Fruit fly (Drosophila melanogaster) whole organism, embryonic: Measurements from ENCODE around the gene Fie.

Experiments used
- Adf1 ChIP-seq: fragments of 200-800 bp; sonication (Bioruptor generic); IDR thresholded peaks from 2 replicates; pipeline ENCODE4 v1.3.6; 2022; ENCODE audit warnings: missing biosample characterization, missing genetic modification characterization
- Aef1 ChIP-seq: fragments of 200-800 bp; sonication (Bioruptor generic); IDR thresholded peaks from 3 replicates; pipeline ENCODE4 v1.3.6; 2022; ENCODE audit warnings: missing biosample characterization, missing genetic modification characterization
- BtbVII ChIP-seq: fragments of 200-800 bp; sonication (Bioruptor generic); optimal IDR thresholded peaks from 3 replicates; lab custom pipeline; 2017; ENCODE audit warnings: missing biosample characterization, mild to moderate bottlenecking, missing genetic modification characterization
- CG10366 ChIP-seq: fragments of 200-800 bp; sonication (Bioruptor generic); IDR thresholded peaks from 2 replicates; pipeline ENCODE4 v1.3.6; 2022; ENCODE audit warnings: missing biosample characterization, missing genetic modification characterization
- CG1233 ChIP-seq: fragments of 200-800 bp; sonication (Bioruptor generic); optimal IDR thresholded peaks from 4 replicates; lab custom pipeline; 2018; ENCODE audit warnings: missing biosample characterization, mild to moderate bottlenecking, missing genetic modification characterization
- CG12769 ChIP-seq: fragments of 200-800 bp; sonication (Bioruptor generic); optimal IDR thresholded peaks from 2 replicates; lab custom pipeline; 2019; ENCODE audit warnings: missing biosample characterization, mild to moderate bottlenecking, missing genetic modification characterization, moderate library complexity
- CG13424 ChIP-seq: fragments of 200-800 bp; sonication (Bioruptor generic); optimal IDR thresholded peaks from 2 replicates; lab custom pipeline; 2019; ENCODE audit warnings: missing biosample characterization, mild to moderate bottlenecking, missing genetic modification characterization, moderate library complexity
- CG13775 ChIP-seq: fragments of 200-800 bp; sonication (Bioruptor generic); optimal IDR thresholded peaks from 3 replicates; lab custom pipeline; 2017; ENCODE audit warnings: missing biosample characterization, mild to moderate bottlenecking, missing genetic modification characterization
- CG14050 ChIP-seq: fragments of 200-800 bp; sonication (Bioruptor generic); IDR thresholded peaks from 3 replicates; pipeline ENCODE4 v1.3.6; 2022; ENCODE audit warnings: missing biosample characterization, missing genetic modification characterization
- CG1529 ChIP-seq: fragments of 200-800 bp; sonication (Bioruptor generic); optimal IDR thresholded peaks from 3 replicates; lab custom pipeline; 2018; ENCODE audit warnings: missing biosample characterization, missing genetic modification characterization
- CG15479 ChIP-seq: fragments of 200-800 bp; sonication (Bioruptor generic); optimal IDR thresholded peaks from 3 replicates; lab custom pipeline; 2019; ENCODE audit warnings: missing biosample characterization, mild to moderate bottlenecking, missing genetic modification characterization, moderate library complexity
- CG2120 ChIP-seq: fragments of 200-800 bp; sonication (Bioruptor generic); optimal IDR thresholded peaks from 3 replicates; lab custom pipeline; 2016; ENCODE audit warnings: missing biosample characterization, missing genetic modification characterization
- CG34376 ChIP-seq: fragments of 200-800 bp; sonication (Bioruptor generic); optimal IDR thresholded peaks from 2 replicates; lab custom pipeline; 2018; ENCODE audit warnings: missing biosample characterization, mild to moderate bottlenecking, missing genetic modification characterization
- CG4730 ChIP-seq: fragments of 200-800 bp; sonication (Bioruptor generic); IDR thresholded peaks from 2 replicates; pipeline ENCODE4 v1.3.6; 2022; ENCODE audit warnings: missing biosample characterization, missing genetic modification characterization
- CG6175 ChIP-seq: fragments of 200-800 bp; sonication (Bioruptor generic); IDR thresholded peaks from 3 replicates; pipeline ENCODE4 v1.3.6; 2022; ENCODE audit warnings: missing biosample characterization, missing genetic modification characterization
- CG6683 ChIP-seq: fragments of 200-800 bp; sonication (Bioruptor generic); optimal IDR thresholded peaks from 2 replicates; lab custom pipeline; 2017; ENCODE audit warnings: missing biosample characterization, mild to moderate bottlenecking, missing genetic modification characterization, missing genetic modification reagents
- CG7745 ChIP-seq: fragments of 200-800 bp; sonication (Bioruptor generic); optimal IDR thresholded peaks from 2 replicates; lab custom pipeline; 2018; ENCODE audit warnings: missing biosample characterization, mild to moderate bottlenecking, missing genetic modification characterization, moderate library complexity
- CG9817 ChIP-seq: fragments of 200-800 bp; sonication (Bioruptor generic); optimal IDR thresholded peaks from 2 replicates; lab custom pipeline; 2018; ENCODE audit warnings: missing biosample characterization, mild to moderate bottlenecking, missing genetic modification characterization, moderate library complexity
- Dp ChIP-seq: fragments of 200-800 bp; sonication (Bioruptor generic); optimal IDR thresholded peaks from 2 replicates; lab custom pipeline; 2018; ENCODE audit warnings: missing biosample characterization, mild to moderate bottlenecking, missing genetic modification characterization, moderate library complexity
- E2f2 ChIP-seq: fragments of 200-800 bp; sonication (Bioruptor generic); IDR thresholded peaks from 2 replicates; pipeline ENCODE4 v1.3.6; 2022; ENCODE audit warnings: missing biosample characterization, missing genetic modification characterization
- Ets65A ChIP-seq: fragments of 200-800 bp; sonication (Bioruptor generic); peaks from one replicate; lab custom pipeline; 2016; ENCODE audit warnings: missing biosample characterization, missing genetic modification characterization
- Hey ChIP-seq: fragments of 200-800 bp; sonication (Bioruptor generic); optimal IDR thresholded peaks from 3 replicates; lab custom pipeline; 2018; ENCODE audit warnings: missing biosample characterization, mild to moderate bottlenecking, missing genetic modification characterization
- Hr39 ChIP-seq: fragments of >200 bp; optimal IDR thresholded peaks from 2 replicates; lab custom pipeline; 2017
- Mad ChIP-seq: fragments of 200-800 bp; sonication (Bioruptor generic); optimal IDR thresholded peaks from 2 replicates; lab custom pipeline; 2016; ENCODE audit warnings: missing biosample characterization, missing genetic modification characterization
- Med ChIP-seq: fragments of 200-800 bp; sonication (Bioruptor generic); peaks from one replicate; lab custom pipeline; 2016; ENCODE audit warnings: missing biosample characterization, missing genetic modification characterization, mild to moderate bottlenecking, inconsistent platforms, moderate library complexity
- Neu2 ChIP-seq: fragments of 200-800 bp; sonication (Bioruptor generic); optimal IDR thresholded peaks from 3 replicates; lab custom pipeline; 2016; ENCODE audit warnings: missing biosample characterization, missing genetic modification characterization, borderline replicate concordance
- Vsx1 ChIP-seq: fragments of 200-800 bp; sonication (Bioruptor generic); optimal IDR thresholded peaks from 2 replicates; lab custom pipeline; 2017; ENCODE audit warnings: missing biosample characterization, mild to moderate bottlenecking, missing genetic modification characterization, missing genetic modification reagents
- ap ChIP-seq: fragments of 200-800 bp; sonication (Bioruptor generic); IDR thresholded peaks from 2 replicates; pipeline ENCODE4 v1.3.6; 2022; ENCODE audit warnings: missing biosample characterization, missing genetic modification characterization
- br ChIP-seq: fragments of >200 bp; optimal IDR thresholded peaks from 2 replicates; lab custom pipeline; 2017
- corto ChIP-seq: fragments of 200-800 bp; sonication (Bioruptor generic); optimal IDR thresholded peaks from 2 replicates; lab custom pipeline; 2016; ENCODE audit warnings: missing biosample characterization, mild to moderate bottlenecking, missing genetic modification characterization, moderate library complexity
- dmrt11E ChIP-seq: fragments of 200-800 bp; sonication (Bioruptor generic); optimal IDR thresholded peaks from 3 replicates; lab custom pipeline; 2018; ENCODE audit warnings: missing biosample characterization, mild to moderate bottlenecking, missing genetic modification characterization, moderate library complexity
- ems ChIP-seq: fragments of 200-800 bp; sonication (Bioruptor generic); optimal IDR thresholded peaks from 3 replicates; lab custom pipeline; 2016; ENCODE audit warnings: missing biosample characterization, missing genetic modification characterization
- en ChIP-seq: fragments of 200-800 bp; sonication (Bioruptor generic); optimal IDR thresholded peaks from 2 replicates; lab custom pipeline; 2016; ENCODE audit warnings: missing biosample characterization, missing genetic modification characterization
- gce ChIP-seq: fragments of 200-800 bp; sonication (Bioruptor generic); IDR thresholded peaks from 3 replicates; pipeline ENCODE4 v1.3.6; 2022; ENCODE audit warnings: missing biosample characterization, missing genetic modification characterization
- gt ChIP-seq: fragments of 200-800 bp; sonication (Bioruptor generic); IDR thresholded peaks from 2 replicates; pipeline ENCODE4 v1.3.6; 2022; ENCODE audit warnings: missing biosample characterization, missing genetic modification characterization
- hb ChIP-seq: fragments of 200-800 bp; sonication (Bioruptor generic); IDR thresholded peaks from 3 replicates; pipeline ENCODE4 v1.3.6; 2022; ENCODE audit warnings: missing biosample characterization, missing genetic modification characterization; ENCODE audit not compliant: partially characterized antibody
- hkb ChIP-seq, 2 experiments: fragments of 200-800 bp in 1 of 2; fragments of >200 bp in 1 of 2; sonication (Bioruptor generic) in 1 of 2; IDR thresholded peaks in 1 of 2; optimal IDR thresholded peaks in 1 of 2; 2 replicates each; pipeline versions ENCODE4 v1.3.6 to Lab custom; 2017 to 2022; ENCODE audit warnings: missing biosample characterization in 1 of 2, missing genetic modification characterization in 1 of 2
- inv ChIP-seq: fragments of 200-800 bp; sonication (Bioruptor generic); IDR thresholded peaks from 2 replicates; pipeline ENCODE4 v1.3.6; 2022; ENCODE audit warnings: missing biosample characterization, missing genetic modification characterization; ENCODE audit not compliant: partially characterized antibody
- jing ChIP-seq: fragments of 200-800 bp; sonication (Bioruptor generic); optimal IDR thresholded peaks from 2 replicates; lab custom pipeline; 2018; ENCODE audit warnings: missing biosample characterization, mild to moderate bottlenecking, missing genetic modification characterization
- lab ChIP-seq: fragments of 200-800 bp; sonication (Bioruptor generic); optimal IDR thresholded peaks from 3 replicates; lab custom pipeline; 2017; ENCODE audit warnings: missing biosample characterization, missing genetic modification characterization, mild to moderate bottlenecking, moderate library complexity, missing genetic modification reagents
- p53 ChIP-seq: fragments of 200-800 bp; sonication (Bioruptor generic); optimal IDR thresholded peaks from 2 replicates; lab custom pipeline; 2016; ENCODE audit warnings: missing biosample characterization, missing genetic modification characterization
- pfk ChIP-seq: fragments of 200-800 bp; sonication (Bioruptor generic); optimal IDR thresholded peaks from 2 replicates; lab custom pipeline; 2018; ENCODE audit warnings: missing biosample characterization, mild to moderate bottlenecking, missing genetic modification characterization, moderate library complexity
- row ChIP-seq: fragments of 200-800 bp; sonication (Bioruptor generic); IDR thresholded peaks from 3 replicates; pipeline ENCODE4 v1.3.6; 2022; ENCODE audit warnings: missing biosample characterization, missing genetic modification characterization
- sim ChIP-seq: fragments of 200-800 bp; sonication (Bioruptor generic); IDR thresholded peaks from 2 replicates; pipeline ENCODE4 v1.3.6; 2022; ENCODE audit warnings: missing biosample characterization, missing genetic modification characterization
- slp2 ChIP-seq: fragments of 200-800 bp; sonication (Bioruptor generic); optimal IDR thresholded peaks from 2 replicates; lab custom pipeline; 2016; ENCODE audit warnings: missing biosample characterization, missing genetic modification characterization
- stwl ChIP-seq: fragments of 200-800 bp; sonication (Bioruptor generic); optimal IDR thresholded peaks from 3 replicates; lab custom pipeline; 2018; ENCODE audit warnings: missing biosample characterization, mild to moderate bottlenecking, missing genetic modification characterization, moderate library complexity
- vvl ChIP-seq: fragments of 200-800 bp; sonication (Bioruptor generic); IDR thresholded peaks from 2 replicates; pipeline ENCODE4 v1.3.6; 2022; ENCODE audit warnings: missing biosample characterization, missing genetic modification characterization
- wdn ChIP-seq: fragments of 200-800 bp; sonication (Bioruptor generic); IDR thresholded peaks from 2 replicates; pipeline ENCODE4 v1.3.6; 2022; ENCODE audit warnings: missing biosample characterization, missing genetic modification characterization
- zfh2 ChIP-seq: fragments of 200-800 bp; sonication (Bioruptor generic); optimal IDR thresholded peaks from 2 replicates; lab custom pipeline; 2016; ENCODE audit warnings: missing biosample characterization, missing genetic modification characterization

Gene Fie

DNA sequence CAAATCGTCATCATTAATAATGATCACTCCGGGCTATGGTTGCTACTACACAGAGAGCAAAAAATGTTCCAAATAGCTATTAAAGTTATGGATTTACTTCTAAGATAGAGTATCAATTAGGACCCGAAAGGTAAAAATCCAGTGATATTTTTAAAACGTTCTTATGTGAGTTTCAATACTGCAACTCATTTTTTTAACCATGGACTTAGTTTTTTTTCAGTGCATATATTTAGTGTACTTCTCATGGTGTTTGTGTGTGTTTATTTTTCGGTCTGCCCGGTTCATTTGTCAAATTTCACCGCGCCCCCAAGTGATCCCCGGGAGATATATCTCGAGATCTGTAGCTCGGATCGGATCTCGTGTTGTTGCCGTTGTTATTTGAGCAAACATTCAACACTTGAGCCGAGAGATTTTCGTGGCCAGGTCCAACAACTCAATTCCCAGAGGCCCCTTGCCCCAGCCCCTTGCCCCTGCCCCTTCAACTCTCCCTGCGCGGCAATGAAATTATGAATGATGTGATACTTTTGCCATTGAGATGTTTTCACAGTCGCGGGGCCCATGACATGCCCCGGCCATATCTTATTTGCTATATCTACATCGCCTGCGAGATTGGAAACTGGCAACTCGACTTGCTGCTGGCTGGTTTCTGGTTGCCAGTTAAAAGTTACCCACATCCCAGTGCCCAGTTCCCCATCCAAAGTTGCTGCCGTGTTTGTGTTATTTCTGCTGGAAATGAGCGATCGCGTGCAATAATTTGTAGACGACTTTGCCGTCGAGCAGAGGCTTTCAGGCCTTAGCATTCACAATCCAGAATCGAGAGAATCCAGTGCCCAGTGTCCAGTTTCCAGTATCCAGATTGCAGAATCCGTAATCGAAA is 29.6 kb upstream of the Fie start (continued):
- TF ChIP-seq Adf1 (GFP tag; lab: Robert Waterston, UW) (no peak), br (lab: Kevin White, UChicago) (no peak), ems (GFP tag; lab: Kevin White, UChicago) (no peak), lab (peak; percentile 37), gt (GFP tag; lab: Robert Waterston, UW) (no peak), row (GFP tag; lab: Robert Waterston, UW) (peak; percentile 74), CG34376 (GFP tag; lab: Kevin White, UChicago) (no peak), jing (GFP tag; lab: Kevin White, UChicago) (peak; percentile 71), CG12769 (peak; percentile 40), stwl (peak; percentile 48), CG7745 (tag; lab: Kevin White, UChicago) (peak; percentile 57), inv (no peak), pfk (GFP tag; lab: Kevin White, UChicago) (no peak), Dp (GFP tag; lab: Kevin White, UChicago) (no peak), Hr39 (lab: Kevin White, UChicago) (no peak), CG13775 (GFP tag; lab: Kevin White, UChicago) (peak; percentile 65), wdn (GFP tag; lab: Robert Waterston, UW) (no peak), CG6175 (peak; percentile 42; the same call in 1 of the 3 replicates), CG14050 (GFP tag; lab: Robert Waterston, UW) (no peak; the same call in 2 of the 3 replicates), Vsx1 (GFP tag; lab: Kevin White, UChicago) (no peak), p53 (GFP tag; lab: Kevin White, UChicago) (no peak), ap (GFP tag; lab: Robert Waterston, UW) (peak; percentile 31; the same call in 1 of the 2 replicates), hkb (optimal IDR thresholded peaks at IDR 0.05; lab: Kevin White, UChicago) (no peak), hkb (GFP tag; IDR thresholded peaks at IDR 0.05; lab: Robert Waterston, UW) (peak; percentile 48; the same call in 1 of the 2 replicates), hb (no peak), zfh2 (GFP tag; lab: Kevin White, UChicago) (no peak), CG2120 (GFP tag; lab: Kevin White, UChicago) (peak; percentile 27), dmrt11E (tag; lab: Kevin White, UChicago) (peak; percentile 95), Ets65A (GFP tag; lab: Kevin White, UChicago) (peak; percentile 93), CG1529 (GFP tag; lab: Kevin White, UChicago) (peak; percentile 62), slp2 (GFP tag; lab: Kevin White, UChicago) (peak; percentile 57), Mad (peak; percentile 28), CG13424 (tag; lab: Kevin White, UChicago) (peak; percentile 73), Neu2 (GFP tag; lab: Kevin White, UChicago) (no peak), gce (GFP tag; lab: Robert Waterston, UW) (no peak), en (GFP tag; lab: Kevin White, UChicago) (peak; percentile 28), E2f2 (no peak), CG4730 (GFP tag; lab: Robert Waterston, UW) (no peak), CG15479 (GFP tag; lab: Kevin White, UChicago) (no peak), Hey (no peak), CG6683 (no peak), CG10366 (peak; percentile 43; the same call in 1 of the 2 replicates), sim (GFP tag; lab: Robert Waterston, UW) (peak; percentile 37; the same call in 1 of the 2 replicates), CG9817 (tag; lab: Kevin White, UChicago) (no peak), Med (peak; percentile 92), Aef1 (GFP tag; lab: Robert Waterston, UW) (no peak), CG1233 (peak; percentile 9), corto (GFP tag; lab: Kevin White, UChicago) (no peak), vvl (peak; percentile 51; the same call in 1 of the 2 replicates), BtbVII (GFP tag; lab: Kevin White, UChicago) (no peak)
